Worm (Caenorhabditis elegans): Measurements from ENCODE around the gene ZK637.12.

The ZK637.12 gene

DNA sequence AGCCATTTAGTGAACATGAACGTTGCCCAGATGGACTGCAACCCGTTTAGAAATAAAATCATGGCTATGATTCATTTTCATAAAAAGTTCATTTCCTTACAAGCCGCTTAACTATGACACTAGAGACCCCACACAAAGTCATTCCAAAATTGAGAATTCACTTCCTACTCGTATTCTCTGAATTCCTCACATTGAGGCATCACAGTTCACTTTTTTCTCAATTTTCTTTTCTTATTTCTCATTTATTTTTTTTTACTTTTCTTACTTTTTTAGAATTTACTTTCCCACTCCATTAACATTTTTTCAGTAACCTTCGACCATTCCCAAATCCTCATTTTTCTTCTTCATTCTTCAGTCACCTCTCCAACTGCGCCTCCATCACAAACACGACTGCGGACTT lies 20.3 kb downstream of the ZK637.12 start, which contains the start of gene dhrr-1:
TSS of gene dhrr-1 (plus strand) at position 301 of the 400 bp plus-strand sequence.
- TF ChIP-seq scrt-1 (GFP tag; IDR thresholded peaks at IDR 0.05) (no peak), tbx-11 (GFP tag; IDR thresholded peaks at IDR 0.05) (no peak), sea-1 (GFP tag; conservative IDR thresholded peaks at IDR 0.05) (no peak), tra-4 (tag; optimal IDR thresholded peaks at IDR 0.05) (no peak), aly-1 (tag; optimal IDR thresholded peaks at IDR 0.05) (no peak), hnd-1 (tag; optimal IDR thresholded peaks at IDR 0.05) (no peak), hmg-4 (GFP tag; optimal IDR thresholded peaks at IDR 0.05) (no peak), ceh-36 (tag; optimal IDR thresholded peaks at IDR 0.05) (no peak), pes-1 (GFP tag; IDR thresholded peaks at IDR 0.05) (no peak), tbx-37 (GFP tag; conservative IDR thresholded peaks at IDR 0.05) (no peak)

ce11 chrIII:8946285-8946684 lies 22.2 kb downstream of the ZK637.12 start:
- TF ChIP-seq flt-1 (GFP tag; IDR thresholded peaks at IDR 0.05) (no peak), tra-4 (tag; optimal IDR thresholded peaks at IDR 0.05) (no peak), ceh-36 (tag; optimal IDR thresholded peaks at IDR 0.05) (no peak), hmg-4 (GFP tag; optimal IDR thresholded peaks at IDR 0.05) (no peak), ama-1 (optimal IDR thresholded peaks at IDR 0.05) (no peak), tbx-37 (GFP tag; conservative IDR thresholded peaks at IDR 0.05) (no peak), hnd-1 (tag; optimal IDR thresholded peaks at IDR 0.05) (no peak)

DNA sequence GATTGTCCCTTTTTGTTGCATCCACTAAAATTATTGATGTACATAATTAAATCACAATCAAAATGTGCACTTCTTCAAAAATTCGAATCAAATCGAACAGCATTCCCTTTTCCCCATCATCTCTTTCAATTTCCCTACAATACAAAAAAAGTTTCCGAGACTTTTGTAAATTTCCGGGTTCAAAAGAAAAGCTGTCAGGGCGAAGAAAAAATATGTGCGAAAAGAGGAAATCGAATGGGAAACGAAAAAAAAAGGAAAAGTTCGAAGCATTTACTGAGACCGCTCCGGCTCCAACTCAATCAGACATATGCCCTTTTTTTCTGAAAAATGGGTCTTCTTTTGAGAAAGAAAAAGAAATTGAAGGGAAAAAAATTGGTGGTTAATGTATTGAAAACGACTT lies 25.1 kb downstream of the ZK637.12 start:
- TF ChIP-seq hmbx-1 (tag; optimal IDR thresholded peaks at IDR 0.05) (no peak), F13C5.2 (tag; optimal IDR thresholded peaks at IDR 0.05) (no peak), sea-1 (GFP tag; conservative IDR thresholded peaks at IDR 0.05) (no peak), tra-4 (tag; optimal IDR thresholded peaks at IDR 0.05) (no peak), ceh-36 (tag; optimal IDR thresholded peaks at IDR 0.05) (no peak), ets-7 (tag; optimal IDR thresholded peaks at IDR 0.05) (no peak), hmg-4 (GFP tag; optimal IDR thresholded peaks at IDR 0.05) (no peak), ceh-13 (GFP tag; optimal IDR thresholded peaks at IDR 0.05) (no peak), tbx-11 (GFP tag; IDR thresholded peaks at IDR 0.05) (no peak), aly-1 (tag; optimal IDR thresholded peaks at IDR 0.05) (no peak), hnd-1 (tag; optimal IDR thresholded peaks at IDR 0.05) (no peak), ama-1 (optimal IDR thresholded peaks at IDR 0.05) (no peak)

- TF ChIP-seq ceh-36 (tag; optimal IDR thresholded peaks at IDR 0.05) (no peak), flt-1 (GFP tag; IDR thresholded peaks at IDR 0.05) (no peak), hmbx-1 (tag; optimal IDR thresholded peaks at IDR 0.05) (no peak), tbx-37 (GFP tag; conservative IDR thresholded peaks at IDR 0.05) (no peak), F13C5.2 (tag; optimal IDR thresholded peaks at IDR 0.05) (no peak), tra-4 (tag; optimal IDR thresholded peaks at IDR 0.05) (no peak), aly-1 (tag; optimal IDR thresholded peaks at IDR 0.05) (no peak), scrt-1 (GFP tag; IDR thresholded peaks at IDR 0.05) (no peak), tbx-11 (GFP tag; IDR thresholded peaks at IDR 0.05) (no peak), ceh-13 (GFP tag; optimal IDR thresholded peaks at IDR 0.05) (no peak), B0310.2 (tag; optimal IDR thresholded peaks at IDR 0.05) (no peak), sea-1 (GFP tag; conservative IDR thresholded peaks at IDR 0.05) (no peak), pes-1 (GFP tag; IDR thresholded peaks at IDR 0.05) (no peak), ets-7 (tag; optimal IDR thresholded peaks at IDR 0.05) (no peak), ama-1 (optimal IDR thresholded peaks at IDR 0.05) (no peak), hnd-1 (tag; optimal IDR thresholded peaks at IDR 0.05) (no peak), hmg-4 (GFP tag; optimal IDR thresholded peaks at IDR 0.05) (no peak)
These were observed 31.5 kb downstream of the ZK637.12 start for ce11 chrIII:8955536-8955935.

DNA sequence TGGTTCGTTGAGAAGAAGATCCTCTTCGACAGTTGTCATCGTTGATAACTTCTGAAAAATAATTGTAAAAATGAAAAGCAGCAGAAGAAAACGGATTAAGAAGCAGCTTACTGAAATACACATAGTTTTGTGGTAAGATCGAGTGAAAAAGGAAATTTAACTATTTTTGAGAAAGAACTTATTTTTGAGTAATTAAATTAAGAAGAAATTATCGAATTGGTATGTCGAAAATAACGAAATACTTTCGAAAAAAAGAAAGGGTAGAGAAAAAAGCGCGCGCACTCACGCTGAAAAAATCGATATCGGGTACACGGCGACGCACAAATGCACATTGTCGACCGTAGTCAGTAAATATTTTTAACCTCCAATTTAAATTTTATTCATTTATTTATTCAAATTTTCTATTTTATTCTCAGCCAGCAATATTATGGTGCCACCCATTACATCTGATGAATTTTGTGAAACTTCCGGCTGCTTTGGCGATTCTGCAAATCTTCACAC lies 32.2 kb downstream of the ZK637.12 start, which contains the start of the genes ZK643.5 and ZK643.2:
TSS of gene ZK643.5 (minus strand) at position 51 of the 501 bp plus-strand sequence.
TSS of gene ZK643.2 (plus strand) at position 395 of the 501 bp plus-strand sequence.
- TF ChIP-seq ceh-13 (GFP tag; optimal IDR thresholded peaks at IDR 0.05) = no peak
- TF ChIP-seq aly-1 (tag; optimal IDR thresholded peaks at IDR 0.05) = no peak

ce11 chrIII:8960664-8961063 lies 36.6 kb downstream of the ZK637.12 start, which contains the start of gene ZK643.6:
TSS of gene ZK643.6 (minus strand) at chrIII:8960764.
- TF ChIP-seq ets-7 (tag; optimal IDR thresholded peaks at IDR 0.05) = no peak
- TF ChIP-seq sea-1 (GFP tag; conservative IDR thresholded peaks at IDR 0.05) = no peak
- no peak for TF ChIP-seq hmg-4 (GFP tag; optimal IDR thresholded peaks at IDR 0.05)
- no peak for TF ChIP-seq ama-1 (optimal IDR thresholded peaks at IDR 0.05)
- no peak for TF ChIP-seq flt-1 (GFP tag; IDR thresholded peaks at IDR 0.05)
- no peak for TF ChIP-seq tra-4 (tag; optimal IDR thresholded peaks at IDR 0.05)
- TF ChIP-seq B0310.2 (tag; optimal IDR thresholded peaks at IDR 0.05) = no peak
- no peak for TF ChIP-seq tbx-11 (GFP tag; IDR thresholded peaks at IDR 0.05)
- TF ChIP-seq ceh-13 (GFP tag; optimal IDR thresholded peaks at IDR 0.05) = no peak
- no peak for TF ChIP-seq scrt-1 (GFP tag; IDR thresholded peaks at IDR 0.05)
- TF ChIP-seq pes-1 (GFP tag; IDR thresholded peaks at IDR 0.05) = no peak
- no peak for TF ChIP-seq tbx-37 (GFP tag; conservative IDR thresholded peaks at IDR 0.05)

- no peak for TF ChIP-seq hnd-1 (tag; optimal IDR thresholded peaks at IDR 0.05)
These were observed 38.0 kb downstream of the ZK637.12 start, which contains the start of gene grl-25 for ce11 chrIII:8961993-8962392. TSS of gene grl-25 (plus strand) at chrIII:8962293.

ce11 chrIII:8962475-8962874 lies 38.4 kb downstream of the ZK637.12 start:
- TF ChIP-seq tra-4 (tag; optimal IDR thresholded peaks at IDR 0.05) (no peak), pes-1 (GFP tag; IDR thresholded peaks at IDR 0.05) (no peak), B0310.2 (tag; optimal IDR thresholded peaks at IDR 0.05) (no peak), ceh-13 (GFP tag; optimal IDR thresholded peaks at IDR 0.05) (no peak), aly-1 (tag; optimal IDR thresholded peaks at IDR 0.05) (no peak), flt-1 (GFP tag; IDR thresholded peaks at IDR 0.05) (no peak), scrt-1 (GFP tag; IDR thresholded peaks at IDR 0.05) (no peak), tbx-11 (GFP tag; IDR thresholded peaks at IDR 0.05) (no peak), ceh-36 (tag; optimal IDR thresholded peaks at IDR 0.05) (no peak)

Measured in whole organism, early embryonic.